Worm (Caenorhabditis elegans) whole organism, L4 larva: ENCODE measurements around the gene acl-1.
A peak's percentile ranks its signal among the peaks of the same experiment; 100 is the strongest.

Experiments
- D1046.2 ChIP-seq: fragments of 200-800 bp; sonication (Bioruptor generic); IDR thresholded peaks from 2 replicates; pipeline ENCODE4 v1.3.6; 2022; ENCODE audit warnings: missing genetic modification characterization, missing compliant biosample characterization
- F10B5.3 ChIP-seq: sonication (generic microtip); optimal IDR thresholded peaks from 2 replicates; lab custom pipeline; 2016; ENCODE audit warnings: mild to moderate bottlenecking, missing genetic modification characterization, missing compliant biosample characterization
- F37D6.2 ChIP-seq: sonication (generic microtip); optimal IDR thresholded peaks from 2 replicates; lab custom pipeline; 2016; ENCODE audit warnings: mild to moderate bottlenecking, missing genetic modification characterization, missing compliant biosample characterization
- F44E2.7 ChIP-seq: fragments of 200-800 bp; sonication (Bioruptor generic); IDR thresholded peaks from 2 replicates; pipeline ENCODE4 v2.1.2; 2022; ENCODE audit warnings: missing genetic modification characterization, missing compliant biosample characterization
- R02D3.7 ChIP-seq: fragments of 150-350 bp; sonication (generic microtip); optimal IDR thresholded peaks from 3 replicates; lab custom pipeline; 2014; ENCODE audit warnings: missing biosample characterization, missing genetic modification characterization
- T20F7.1 ChIP-seq: fragments of 200-800 bp; sonication (Bioruptor generic); optimal IDR thresholded peaks from 2 replicates; lab custom pipeline; 2018; ENCODE audit warnings: mild to moderate bottlenecking, missing genetic modification characterization, missing compliant biosample characterization
- Y105C5A.15 ChIP-seq: fragments of 200-800 bp; sonication (Bioruptor generic); IDR thresholded peaks from 2 replicates; pipeline ENCODE4 v1.3.6; 2022; ENCODE audit warnings: missing genetic modification characterization, missing compliant biosample characterization
- Y48G9A.11 ChIP-seq: fragments of 200-800 bp; sonication (Bioruptor generic); IDR thresholded peaks from 2 replicates; pipeline ENCODE4 v1.3.6; 2022; ENCODE audit warnings: missing genetic modification reagents, missing genetic modification characterization, missing compliant biosample characterization
- ZK337.2 ChIP-seq: fragments of 200-800 bp; sonication (Bioruptor generic); IDR thresholded peaks from 2 replicates; pipeline ENCODE4 v1.3.6; 2022; ENCODE audit warnings: missing genetic modification reagents, missing genetic modification characterization, missing compliant biosample characterization
- aha-1 ChIP-seq: fragments of 150-350 bp; peaks from one replicate; lab custom pipeline; 2014; ENCODE audit warnings: missing biosample characterization, missing genetic modification characterization
- ama-1 ChIP-seq: fragments of 150-350 bp; optimal IDR thresholded peaks from 2 replicates; lab custom pipeline; 2014; ENCODE audit warnings: inconsistent platforms, mixed read lengths
- arid-1 ChIP-seq: fragments of 200-800 bp; sonication (Bioruptor generic); conservative IDR thresholded peaks from 2 replicates; pipeline ENCODE4 v1.3.6; 2022; ENCODE audit warnings: missing genetic modification reagents, missing genetic modification characterization, missing compliant biosample characterization
- ceh-20 ChIP-seq: fragments of 200-800 bp; sonication (Bioruptor generic); IDR thresholded peaks from 2 replicates; pipeline ENCODE4 v1.3.6; 2022; ENCODE audit warnings: missing genetic modification reagents, missing genetic modification characterization, missing compliant biosample characterization
- ceh-44 ChIP-seq: fragments of 200-800 bp; sonication (Bioruptor generic); IDR thresholded peaks from 2 replicates; pipeline ENCODE4 v1.3.6; 2022; ENCODE audit warnings: missing genetic modification reagents, missing genetic modification characterization, missing compliant biosample characterization
- ceh-82 ChIP-seq: sonication (generic microtip); optimal IDR thresholded peaks from 2 replicates; lab custom pipeline; 2017; ENCODE audit warnings: missing biosample characterization, missing genetic modification characterization
- ces-1 ChIP-seq: fragments of 150-350 bp; sonication (generic microtip); optimal IDR thresholded peaks from 4 replicates; lab custom pipeline; 2014; ENCODE audit warnings: missing biosample characterization, missing genetic modification reagents, missing genetic modification characterization
- cey-2 ChIP-seq: sonication (generic microtip); optimal IDR thresholded peaks from 3 replicates; lab custom pipeline; 2017; ENCODE audit warnings: missing genetic modification characterization, mild to moderate bottlenecking, missing compliant biosample characterization, antibody characterized with exemption, borderline replicate concordance; ENCODE audit not compliant: insufficient read depth
- ctbp-1 ChIP-seq: fragments of 200-800 bp; sonication (Bioruptor generic); IDR thresholded peaks from 2 replicates; pipeline ENCODE4 v1.3.6; 2022; ENCODE audit warnings: missing genetic modification reagents, missing genetic modification characterization, missing compliant biosample characterization
- daf-19 ChIP-seq: fragments of 200-800 bp; sonication (Bioruptor generic); conservative IDR thresholded peaks from 2 replicates; pipeline ENCODE4 v1.3.6; 2022; ENCODE audit warnings: missing genetic modification characterization, missing compliant biosample characterization
- daf-8 ChIP-seq: fragments of 200-800 bp; sonication (Bioruptor generic); IDR thresholded peaks from 2 replicates; pipeline ENCODE4 v1.3.6; 2022; ENCODE audit warnings: missing genetic modification characterization, missing compliant biosample characterization
- dmd-8 ChIP-seq: fragments of 200-800 bp; sonication (Bioruptor generic); IDR thresholded peaks from 2 replicates; pipeline ENCODE4 v1.3.6; 2022; ENCODE audit warnings: missing genetic modification characterization, missing compliant biosample characterization
- dmd-9 ChIP-seq: fragments of 200-800 bp; sonication (Bioruptor generic); IDR thresholded peaks from 2 replicates; pipeline ENCODE4 v1.3.6; 2022; ENCODE audit warnings: missing genetic modification reagents, missing genetic modification characterization, missing compliant biosample characterization
- duxl-1 ChIP-seq: sonication (generic microtip); optimal IDR thresholded peaks from 2 replicates; lab custom pipeline; 2016; ENCODE audit warnings: mild to moderate bottlenecking, missing genetic modification characterization, moderate library complexity, missing compliant biosample characterization; ENCODE audit not compliant: poor library complexity
- dve-1 ChIP-seq: sonication (generic microtip); optimal IDR thresholded peaks from 2 replicates; lab custom pipeline; 2017; ENCODE audit warnings: antibody characterized with exemption, mild to moderate bottlenecking, missing genetic modification characterization, missing compliant biosample characterization; ENCODE audit not compliant: insufficient read depth
- fos-1 ChIP-seq: fragments of 150-350 bp; optimal IDR thresholded peaks from 2 replicates; lab custom pipeline; 2014; ENCODE audit warnings: missing biosample characterization, missing genetic modification characterization
- hlh-11 ChIP-seq: fragments of 200-800 bp; sonication (Bioruptor generic); optimal IDR thresholded peaks from 2 replicates; lab custom pipeline; 2018; ENCODE audit warnings: mild to moderate bottlenecking, missing genetic modification characterization, missing compliant biosample characterization
- jun-1 ChIP-seq: fragments of 150-350 bp; optimal IDR thresholded peaks from 2 replicates; lab custom pipeline; 2014; ENCODE audit warnings: missing biosample characterization, missing genetic modification reagents, missing genetic modification characterization
- lim-7 ChIP-seq: fragments of 200-800 bp; sonication (Bioruptor generic); IDR thresholded peaks from 2 replicates; pipeline ENCODE4 v1.3.6; 2022; ENCODE audit warnings: missing genetic modification characterization, missing compliant biosample characterization
- lin-1 ChIP-seq: fragments of 200-800 bp; sonication (Bioruptor generic); IDR thresholded peaks from 2 replicates; pipeline ENCODE4 v1.3.6; 2022; ENCODE audit warnings: missing genetic modification reagents, missing genetic modification characterization, missing compliant biosample characterization
- lin-13 ChIP-seq: fragments of 150-350 bp; optimal IDR thresholded peaks from 2 replicates; lab custom pipeline; 2014; ENCODE audit warnings: missing biosample characterization, missing genetic modification reagents, missing genetic modification characterization
- lin-29 ChIP-seq: fragments of 200-800 bp; sonication (Bioruptor generic); IDR thresholded peaks from 2 replicates; pipeline ENCODE4 v1.3.6; 2022; ENCODE audit warnings: missing genetic modification reagents, missing genetic modification characterization, missing compliant biosample characterization
- lin-38 ChIP-seq: fragments of 200-800 bp; sonication (Bioruptor generic); IDR thresholded peaks from 2 replicates; pipeline ENCODE4 v1.3.6; 2022; ENCODE audit warnings: missing genetic modification reagents, missing genetic modification characterization, missing compliant biosample characterization
- madf-9 ChIP-seq: fragments of 200-800 bp; sonication (Bioruptor generic); conservative IDR thresholded peaks from 2 replicates; pipeline ENCODE4 v1.3.6; 2022; ENCODE audit warnings: missing genetic modification reagents, missing genetic modification characterization, missing compliant biosample characterization
- mdl-1 ChIP-seq, 2 experiments: fragments of 150-350 bp in 1 of 2; sonication (generic microtip) in 1 of 2; optimal IDR thresholded peaks; 2 replicates each; lab custom pipeline; 2014 to 2017; ENCODE audit warnings: missing biosample characterization in 2 of 2, missing genetic modification characterization in 2 of 2
- mdt-29 ChIP-seq: fragments of 200-800 bp; sonication (Bioruptor generic); IDR thresholded peaks from 2 replicates; pipeline ENCODE4 v1.3.6; 2022; ENCODE audit warnings: missing genetic modification reagents, missing genetic modification characterization, missing compliant biosample characterization
- mes-2 ChIP-seq: sonication (generic microtip); optimal IDR thresholded peaks from 2 replicates; lab custom pipeline; 2016; ENCODE audit warnings: missing genotype, mild to moderate bottlenecking, missing genetic modification characterization, missing compliant biosample characterization; ENCODE audit not compliant: poor library complexity, severe bottlenecking
- nhr-25 ChIP-seq: sonication (generic microtip); optimal IDR thresholded peaks from 2 replicates; lab custom pipeline; 2017; ENCODE audit warnings: missing genetic modification characterization, mild to moderate bottlenecking, missing compliant biosample characterization, antibody characterized with exemption, moderate library complexity, borderline replicate concordance; ENCODE audit not compliant: insufficient read depth
- nhr-28 ChIP-seq: fragments of 150-350 bp; optimal IDR thresholded peaks from 2 replicates; lab custom pipeline; 2014; ENCODE audit warnings: missing biosample characterization, missing genetic modification characterization
- nhr-41 ChIP-seq: fragments of 200-800 bp; sonication (Bioruptor generic); IDR thresholded peaks from 2 replicates; pipeline ENCODE4 v1.3.6; 2022; ENCODE audit warnings: missing genetic modification reagents, missing genetic modification characterization, missing compliant biosample characterization
- nhr-48 ChIP-seq: sonication (generic microtip); optimal IDR thresholded peaks from 2 replicates; lab custom pipeline; 2016; ENCODE audit warnings: mild to moderate bottlenecking, missing genetic modification characterization, missing compliant biosample characterization
- nhr-77 ChIP-seq: fragments of 150-350 bp; optimal IDR thresholded peaks from 2 replicates; lab custom pipeline; 2014; ENCODE audit warnings: missing biosample characterization, missing genetic modification characterization
- rbr-2 ChIP-seq: sonication (generic microtip); optimal IDR thresholded peaks from 2 replicates; lab custom pipeline; 2016; ENCODE audit warnings: missing genotype, missing genetic modification characterization, missing compliant biosample characterization
- saeg-2 ChIP-seq: fragments of 200-800 bp; sonication (Bioruptor generic); IDR thresholded peaks from 2 replicates; pipeline ENCODE4 v1.3.6; 2022; ENCODE audit warnings: missing genetic modification reagents, missing genetic modification characterization, missing compliant biosample characterization
- sdz-12 ChIP-seq: fragments of 200-800 bp; sonication (Bioruptor generic); optimal IDR thresholded peaks from 2 replicates; lab custom pipeline; 2018; ENCODE audit warnings: mild to moderate bottlenecking, missing genetic modification characterization, missing compliant biosample characterization
- skn-1 ChIP-seq: fragments of 150-350 bp; optimal IDR thresholded peaks from 2 replicates; lab custom pipeline; 2014; ENCODE audit warnings: missing biosample characterization, missing genetic modification characterization
- snpc-4 ChIP-seq: fragments of 150-350 bp; optimal IDR thresholded peaks from 2 replicates; lab custom pipeline; 2014; ENCODE audit warnings: missing biosample characterization, missing genetic modification characterization
- vab-7 ChIP-seq: fragments of 200-800 bp; sonication (Bioruptor generic); IDR thresholded peaks from 2 replicates; pipeline ENCODE4 v1.3.6; 2022; ENCODE audit warnings: missing genetic modification reagents, missing genetic modification characterization, missing compliant biosample characterization
- zfp-2 ChIP-seq: sonication (generic microtip); optimal IDR thresholded peaks from 2 replicates; lab custom pipeline; 2016; ENCODE audit warnings: mild to moderate bottlenecking, missing genetic modification characterization, missing compliant biosample characterization
- zfp-3 ChIP-seq: fragments of 200-800 bp; sonication (Bioruptor generic); conservative IDR thresholded peaks from 2 replicates; pipeline ENCODE4 v1.3.6; 2022; ENCODE audit warnings: missing genetic modification reagents, missing genetic modification characterization, missing compliant biosample characterization
- zip-11 ChIP-seq: fragments of 200-800 bp; sonication (Bioruptor generic); IDR thresholded peaks from 2 replicates; pipeline ENCODE4 v1.3.6; 2022; ENCODE audit warnings: missing genetic modification characterization, missing compliant biosample characterization
- zip-2 ChIP-seq: fragments of 150-350 bp; optimal IDR thresholded peaks from 2 replicates; lab custom pipeline; 2014; ENCODE audit warnings: missing biosample characterization, missing genetic modification characterization
- ztf-11 ChIP-seq: fragments of 150-350 bp; optimal IDR thresholded peaks from 2 replicates; lab custom pipeline; 2014; ENCODE audit warnings: missing biosample characterization, missing genetic modification characterization

acl-1 gene

DNA sequence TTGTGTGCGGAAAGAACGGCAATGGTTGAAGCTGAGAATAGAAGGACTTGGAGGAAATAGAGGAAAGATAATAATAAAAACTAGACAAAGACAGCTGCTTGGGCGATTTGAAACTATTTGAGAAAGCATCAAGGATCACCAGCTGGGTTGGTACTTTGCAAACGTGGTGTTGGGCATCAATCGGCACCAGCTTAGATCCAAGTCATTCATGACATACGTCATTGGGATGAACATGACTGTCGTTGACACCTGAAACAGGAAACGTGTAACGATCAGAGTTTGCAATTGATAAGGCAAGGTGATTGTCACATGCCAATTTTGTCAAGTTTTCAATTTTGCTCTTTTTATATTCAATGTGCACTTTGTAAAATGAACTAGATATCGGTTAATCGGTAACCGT, 7.2 kb upstream of the acl-1 start (continued):
- TF ChIP-seq ceh-20 (GFP tag; lab: Robert Waterston, UW) (no peak), dmd-9 (GFP tag; lab: Robert Waterston, UW) (no peak), R02D3.7 (tag; lab: Kevin White, UChicago) (no peak), ceh-82 (tag; lab: Kevin White, UChicago) (no peak), dmd-8 (GFP tag; lab: Robert Waterston, UW) (no peak), zfp-2 (tag; lab: Kevin White, UChicago) (no peak), sdz-12 (GFP tag; lab: Kevin White, UChicago) (no peak), hlh-11 (tag; lab: Kevin White, UChicago) (peak; percentile 89), daf-8 (GFP tag; lab: Robert Waterston, UW) (no peak), nhr-77 (tag; lab: Kevin White, UChicago) (peak; percentile 63), lim-7 (GFP tag; lab: Robert Waterston, UW) (no peak), lin-13 (GFP tag; lab: Kevin White, UChicago) (no peak), lin-29 (no peak), rbr-2 (no peak), D1046.2 (no peak), skn-1 (no peak), Y105C5A.15 (GFP tag; lab: Robert Waterston, UW) (0 out of 2 replicates have a peak, but pooled peaks have one; percentile 31), duxl-1 (tag; lab: Kevin White, UChicago) (no peak), nhr-41 (GFP tag; lab: Robert Waterston, UW) (no peak), ama-1 (lab: Kevin White, UChicago) (no peak), mes-2 (peak; percentile 34), ctbp-1 (no peak), ceh-44 (GFP tag; lab: Robert Waterston, UW) (no peak), F37D6.2 (tag; lab: Kevin White, UChicago) (no peak), mdt-29 (no peak), saeg-2 (GFP tag; lab: Robert Waterston, UW) (no peak), zip-11 (no peak), dve-1 (peak; percentile 63), madf-9 (no peak), arid-1 (GFP tag; lab: Robert Waterston, UW) (0 out of 2 replicates have a peak, but pooled peaks have one; percentile 21), fos-1 (tag; lab: Kevin White, UChicago) (no peak), ces-1 (no peak), daf-19 (GFP tag; lab: Robert Waterston, UW) (no peak), zfp-3 (no peak; the same call in 1 of the 2 replicates), F10B5.3 (tag; lab: Kevin White, UChicago) (no peak), mdl-1 (tag; optimal IDR thresholded peaks at IDR 0.05; lab: Kevin White, UChicago) (peak in 1 of 2 experiments; percentile 44), Y48G9A.11 (GFP tag; lab: Robert Waterston, UW) (no peak), nhr-25 (tag; lab: Kevin White, UChicago) (no peak), cey-2 (no peak), nhr-48 (tag; lab: Kevin White, UChicago) (peak; percentile 90), vab-7 (GFP tag; lab: Robert Waterston, UW) (no peak), jun-1 (no peak), T20F7.1 (GFP tag; lab: Kevin White, UChicago) (peak; percentile 77), snpc-4 (tag; lab: Kevin White, UChicago) (no peak), F44E2.7 (GFP tag; lab: Robert Waterston, UW) (no peak), lin-38 (GFP tag; lab: Robert Waterston, UW) (no peak), ztf-11 (no peak), lin-1 (GFP tag; lab: Robert Waterston, UW) (peak; percentile 37; the same call in 1 of the 2 replicates), ZK337.2 (no peak), aha-1 (no peak), zip-2 (tag; lab: Kevin White, UChicago) (no peak), nhr-28 (tag; lab: Kevin White, UChicago) (peak; percentile 46)
